Worm (Caenorhabditis elegans): ENCODE results near the gene unc-8.

Gene unc-8

DNA sequence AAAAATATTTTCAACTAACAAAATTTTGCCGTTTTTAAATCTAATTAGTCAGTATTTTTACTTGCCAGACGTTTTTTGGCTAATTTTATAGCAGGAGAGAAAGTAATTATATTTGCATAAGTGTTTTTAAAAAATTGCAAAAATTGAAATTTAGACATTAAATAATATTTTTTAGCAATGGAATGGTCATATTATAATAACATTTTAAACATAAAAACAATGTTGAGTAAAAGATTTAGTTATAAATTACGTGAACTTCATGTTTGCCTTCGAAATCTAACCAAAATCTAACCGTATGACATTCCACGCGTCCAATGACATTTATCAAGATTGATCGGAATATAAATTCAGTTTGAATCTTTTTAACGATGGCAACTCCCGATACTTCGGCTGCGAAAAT, 42.6 kb upstream of the unc-8 start, which contains the start of gene C34D4.2:
C34D4.2 (plus strand) TSS at position 301 of the 400 bp plus-strand sequence.
- TF ChIP-seq snpc-4 (GFP tag; optimal IDR thresholded peaks at IDR 0.05), result no peak
- no peak for TF ChIP-seq snpc-4 (tag; optimal IDR thresholded peaks at IDR 0.05)
- TF ChIP-seq lag-1 (GFP tag; IDR thresholded peaks at IDR 0.05), result no peak

DNA sequence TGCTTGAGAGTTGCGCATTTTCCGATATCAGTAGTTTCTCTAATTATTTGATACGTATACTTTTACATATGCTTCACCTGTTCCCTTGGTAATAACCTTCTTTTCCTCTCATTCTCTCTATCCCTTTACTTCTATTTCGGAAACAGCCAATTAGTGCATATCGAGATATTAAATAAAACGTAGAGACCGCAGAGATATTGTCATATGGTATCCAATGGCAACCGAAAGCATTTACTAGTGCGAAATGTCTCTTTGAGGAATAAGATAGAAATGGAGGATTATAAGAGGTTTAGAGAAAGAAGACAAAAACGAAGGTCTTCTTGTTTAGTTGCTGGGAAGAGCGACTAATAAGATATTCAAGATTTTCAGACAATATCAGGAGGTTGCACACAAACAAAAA, 40.6 kb upstream of the unc-8 start, which contains the start of gene maph-9:
maph-9 (plus strand) TSS at position 273 of the 400 bp plus-strand sequence.
- no peak for TF ChIP-seq madf-10 (tag; optimal IDR thresholded peaks at IDR 0.05)
- no peak for TF ChIP-seq lsl-1 (GFP tag; optimal IDR thresholded peaks at IDR 0.05)
- TF ChIP-seq ZK185.1 (tag; optimal IDR thresholded peaks at IDR 0.05; ENCODE audit: poor library complexity, severe bottlenecking), result no peak
- TF ChIP-seq rcor-1 (GFP tag; IDR thresholded peaks at IDR 0.05), result no peak
- TF ChIP-seq nfyb-1 (GFP tag; IDR thresholded peaks at IDR 0.05), result no peak
- no peak for TF ChIP-seq D2030.7 (GFP tag; IDR thresholded peaks at IDR 0.05)
- TF ChIP-seq ceh-58 (GFP tag; IDR thresholded peaks at IDR 0.05), result no peak
- no peak for TF ChIP-seq ceh-91 (GFP tag; IDR thresholded peaks at IDR 0.05)
- no peak for TF ChIP-seq ztf-26 (tag; optimal IDR thresholded peaks at IDR 0.05)

DNA sequence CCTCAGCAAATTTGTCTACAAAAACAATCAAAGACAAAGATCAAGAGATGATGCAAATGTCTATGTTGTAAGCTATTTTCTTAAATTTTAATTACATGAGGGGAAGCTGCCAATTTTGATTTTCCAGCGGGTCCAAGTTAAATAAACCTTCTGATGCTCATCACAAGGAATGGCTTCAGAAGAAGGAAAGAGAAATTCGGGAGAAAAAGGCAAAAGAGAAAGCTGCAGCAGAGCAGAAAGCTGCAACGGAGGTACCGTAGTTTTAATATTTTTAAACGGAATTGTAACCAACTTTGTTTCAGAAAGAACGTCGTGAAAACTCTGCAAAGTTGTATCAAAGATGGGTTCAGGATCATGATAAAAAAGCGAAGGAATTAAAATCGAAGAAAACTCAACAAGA, 38.8 kb upstream of the unc-8 start:
- TF ChIP-seq atf-7 (tag; optimal IDR thresholded peaks at IDR 0.05) (no peak), ekl-4 (GFP tag; IDR thresholded peaks at IDR 0.05) (no peak), unc-62 (GFP tag; optimal IDR thresholded peaks at IDR 0.05) (no peak), pbrm-1 (GFP tag; IDR thresholded peaks at IDR 0.05) (no peak), ceh-79 (tag; optimal IDR thresholded peaks at IDR 0.05) (no peak), ceh-27 (GFP tag; optimal IDR thresholded peaks at IDR 0.05) (no peak), F39B2.1 (GFP tag; IDR thresholded peaks at IDR 0.05) (no peak), xnd-1 (tag; optimal IDR thresholded peaks at IDR 0.05) (no peak), somi-1 (GFP tag; optimal IDR thresholded peaks at IDR 0.05) (no peak), cebp-2 (GFP tag; IDR thresholded peaks at IDR 0.05) (no peak), attf-5 (GFP tag; optimal IDR thresholded peaks at IDR 0.05) (no peak), mes-4 (tag; optimal IDR thresholded peaks at IDR 0.05) (no peak)

DNA sequence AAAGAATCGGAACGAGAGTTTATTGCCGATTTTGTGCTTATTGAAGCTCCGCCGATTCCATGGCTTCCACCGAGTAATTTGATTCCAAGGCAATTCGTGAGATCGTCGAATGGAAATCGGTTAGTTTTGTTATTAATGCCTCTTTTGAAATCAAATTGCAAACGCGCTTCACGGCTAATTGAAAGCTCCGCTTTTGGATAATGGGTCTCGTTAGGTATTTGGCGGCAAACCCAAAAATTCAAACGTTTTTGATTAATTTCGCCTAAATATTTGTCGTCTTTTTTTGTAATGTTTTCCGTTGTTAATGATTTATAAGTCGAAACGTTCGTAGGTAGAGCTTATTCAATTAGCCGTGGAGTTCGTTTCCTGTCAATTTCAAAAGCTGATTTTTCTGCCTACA, 37.4 kb upstream of the unc-8 start:
- no peak for TF ChIP-seq nhr-90 (tag; optimal IDR thresholded peaks at IDR 0.05)
- peak; percentile 11 for TF ChIP-seq hrde-1 (tag; optimal IDR thresholded peaks at IDR 0.05; ENCODE audit: borderline replicate concordance)
- no peak for TF ChIP-seq F55B11.4 (tag; optimal IDR thresholded peaks at IDR 0.05; ENCODE audit: borderline replicate concordance, insufficient read depth)

DNA sequence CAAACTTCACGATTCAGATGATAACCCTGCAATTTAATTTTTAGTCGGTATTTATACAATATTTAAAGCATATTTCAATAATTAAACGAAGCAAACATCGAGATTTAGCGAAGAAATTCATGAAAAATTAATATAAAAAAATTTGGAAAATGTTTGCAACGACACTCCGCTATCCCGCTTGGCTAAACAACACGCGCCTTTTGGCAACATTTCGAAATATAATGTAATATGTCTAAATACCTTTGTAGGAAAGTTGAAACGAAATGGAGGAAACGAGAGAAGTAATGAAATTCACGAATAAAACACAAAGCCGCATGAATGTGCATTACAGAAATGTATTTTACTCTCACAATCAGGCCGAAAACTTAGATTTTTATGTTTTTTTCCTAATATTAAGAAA, 31.2 kb upstream of the unc-8 start, which contains the start of gene rpc-1:
rpc-1 (minus strand) TSS at position 26 of the 400 bp plus-strand sequence.
- TF ChIP-seq sptf-2 (GFP tag; optimal IDR thresholded peaks at IDR 0.05), result no peak
- no peak for TF ChIP-seq hrde-1 (tag; optimal IDR thresholded peaks at IDR 0.05; ENCODE audit: borderline replicate concordance)
- TF ChIP-seq die-1 (tag; optimal IDR thresholded peaks at IDR 0.05), result no peak
- TF ChIP-seq lin-40 (tag; optimal IDR thresholded peaks at IDR 0.05), result no peak
- peak; percentile 91 for TF ChIP-seq attf-3 (GFP tag; conservative IDR thresholded peaks at IDR 0.05)
- peak; percentile 43; the same call in 1 of the 2 replicates for TF ChIP-seq cebp-1 (GFP tag; IDR thresholded peaks at IDR 0.05)
- TF ChIP-seq cebp-1 (tag; optimal IDR thresholded peaks at IDR 0.05), result peak; percentile 88
- TF ChIP-seq dox-1 (GFP tag; IDR thresholded peaks at IDR 0.05), result no peak
- no peak for TF ChIP-seq ceh-58 (GFP tag; IDR thresholded peaks at IDR 0.05)
